Fruit fly (Drosophila melanogaster) whole organism, adult: Measurements from ENCODE around the gene Sytbeta.

Source experiments
- CG11617 ChIP-seq: fragments of 200-800 bp; sonication (Bioruptor generic); optimal IDR thresholded peaks from 2 replicates; lab custom pipeline; 2017; ENCODE audit warnings: mild to moderate bottlenecking, missing biosample characterization, missing genetic modification reagents, missing genetic modification characterization
- CG12768 ChIP-seq: fragments of 200-800 bp; sonication (Bioruptor generic); optimal IDR thresholded peaks from 2 replicates; lab custom pipeline; 2017; ENCODE audit warnings: missing biosample characterization, missing genetic modification characterization, mild to moderate bottlenecking, moderate library complexity, missing genetic modification reagents
- CG14711 ChIP-seq: fragments of 200-800 bp; sonication (Bioruptor generic); optimal IDR thresholded peaks from 2 replicates; lab custom pipeline; 2018; ENCODE audit warnings: missing biosample characterization, mild to moderate bottlenecking, missing genetic modification characterization, moderate library complexity
- CG1620 ChIP-seq: fragments of 200-800 bp; sonication (Bioruptor generic); optimal IDR thresholded peaks from 2 replicates; lab custom pipeline; 2016; ENCODE audit warnings: missing biosample characterization, missing genetic modification characterization
- CG33017 ChIP-seq: fragments of 200-800 bp; sonication (Bioruptor generic); optimal IDR thresholded peaks from 2 replicates; lab custom pipeline; 2018; ENCODE audit warnings: missing biosample characterization, mild to moderate bottlenecking, missing genetic modification characterization, moderate library complexity
- CG5204 ChIP-seq: fragments of 200-800 bp; sonication (Bioruptor generic); optimal IDR thresholded peaks from 2 replicates; lab custom pipeline; 2016; ENCODE audit warnings: missing biosample characterization, missing genetic modification characterization
- CG7045 ChIP-seq: fragments of 200-800 bp; sonication (Bioruptor generic); optimal IDR thresholded peaks from 2 replicates; lab custom pipeline; 2017; ENCODE audit warnings: missing biosample characterization, mild to moderate bottlenecking, missing genetic modification characterization
- CG7101 ChIP-seq: fragments of 200-800 bp; sonication (Bioruptor generic); optimal IDR thresholded peaks from 2 replicates; lab custom pipeline; 2018; ENCODE audit warnings: missing biosample characterization, mild to moderate bottlenecking, missing genetic modification characterization, moderate library complexity
- Clk ChIP-seq: fragments of 200-800 bp; sonication (Bioruptor generic); optimal IDR thresholded peaks from 2 replicates; lab custom pipeline; 2017; ENCODE audit warnings: missing biosample characterization, missing genetic modification characterization
- Crg-1 ChIP-seq: fragments of 200-800 bp; sonication (Bioruptor generic); optimal IDR thresholded peaks from 2 replicates; lab custom pipeline; 2016; ENCODE audit warnings: missing biosample characterization, missing genetic modification characterization
- Hr96 ChIP-seq: fragments of 200-800 bp; sonication (Bioruptor generic); optimal IDR thresholded peaks from 2 replicates; lab custom pipeline; 2016; ENCODE audit warnings: missing biosample characterization, missing genetic modification characterization
- Mnt ChIP-seq: fragments of 200-800 bp; sonication (Bioruptor generic); optimal IDR thresholded peaks from 2 replicates; lab custom pipeline; 2016; ENCODE audit warnings: missing biosample characterization, mild to moderate bottlenecking, missing genetic modification characterization
- bab1 ChIP-seq: fragments of 200-800 bp; sonication (Bioruptor generic); optimal IDR thresholded peaks from 3 replicates; lab custom pipeline; 2019; ENCODE audit warnings: missing biosample characterization, mild to moderate bottlenecking, missing genetic modification characterization, moderate library complexity
- cic ChIP-seq: fragments of 200-800 bp; sonication (Bioruptor generic); optimal IDR thresholded peaks from 2 replicates; lab custom pipeline; 2017; ENCODE audit warnings: missing biosample characterization, mild to moderate bottlenecking, missing genetic modification characterization, moderate library complexity
- cnc ChIP-seq, 2 experiments: fragments of >200 bp; optimal IDR thresholded peaks; 2 replicates each; lab custom pipeline; 2017
- kay ChIP-seq: fragments of 200-800 bp; sonication (Bioruptor generic); peaks from one replicate; lab custom pipeline; 2016; ENCODE audit warnings: missing biosample characterization, missing genetic modification characterization, borderline replicate concordance
- ovo ChIP-seq: fragments of 200-800 bp; sonication (Bioruptor generic); optimal IDR thresholded peaks from 2 replicates; lab custom pipeline; 2016; ENCODE audit warnings: missing biosample characterization, missing genetic modification characterization
- pad ChIP-seq: fragments of 200-800 bp; sonication (Bioruptor generic); optimal IDR thresholded peaks from 3 replicates; lab custom pipeline; 2017; ENCODE audit warnings: missing biosample characterization, missing genetic modification characterization, mild to moderate bottlenecking, moderate library complexity, missing genetic modification reagents
- tj ChIP-seq: fragments of 200-800 bp; sonication (Bioruptor generic); optimal IDR thresholded peaks from 3 replicates; lab custom pipeline; 2017; ENCODE audit warnings: missing biosample characterization, mild to moderate bottlenecking, missing genetic modification characterization, moderate library complexity
- toe ChIP-seq: fragments of 200-800 bp; sonication (Bioruptor generic); optimal IDR thresholded peaks from 2 replicates; lab custom pipeline; 2016; ENCODE audit warnings: missing biosample characterization, missing genetic modification characterization

The Sytbeta gene

DNA sequence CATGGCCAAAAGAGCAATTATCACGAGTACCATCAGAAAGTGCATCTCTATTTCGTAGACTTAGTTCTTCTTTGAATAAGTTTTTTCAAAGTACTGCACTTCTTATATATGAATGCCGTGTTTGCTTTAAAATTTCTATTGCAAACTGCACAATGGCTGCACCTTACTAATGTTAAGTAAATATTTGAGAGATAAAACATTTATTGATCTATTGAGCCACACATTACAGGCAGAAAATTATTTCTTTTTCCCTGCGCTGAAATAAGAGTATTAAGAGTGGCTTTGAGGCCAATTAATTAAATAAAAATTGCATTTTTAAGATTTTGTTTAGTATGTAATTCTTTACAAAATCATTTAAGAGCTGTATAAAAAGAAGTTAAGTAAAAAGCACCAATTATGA, 11.5 kb downstream of the Sytbeta start, which contains the start of gene CG43680:
Gene CG43680 (minus strand): TSS at position 101 of the 400 bp plus-strand sequence.
- TF ChIP-seq toe (GFP tag; lab: Kevin White, UChicago) (no peak), CG33017 (tag; lab: Kevin White, UChicago) (no peak), CG7045 (GFP tag; lab: Kevin White, UChicago) (no peak), CG1620 (GFP tag; lab: Kevin White, UChicago) (no peak)

DNA sequence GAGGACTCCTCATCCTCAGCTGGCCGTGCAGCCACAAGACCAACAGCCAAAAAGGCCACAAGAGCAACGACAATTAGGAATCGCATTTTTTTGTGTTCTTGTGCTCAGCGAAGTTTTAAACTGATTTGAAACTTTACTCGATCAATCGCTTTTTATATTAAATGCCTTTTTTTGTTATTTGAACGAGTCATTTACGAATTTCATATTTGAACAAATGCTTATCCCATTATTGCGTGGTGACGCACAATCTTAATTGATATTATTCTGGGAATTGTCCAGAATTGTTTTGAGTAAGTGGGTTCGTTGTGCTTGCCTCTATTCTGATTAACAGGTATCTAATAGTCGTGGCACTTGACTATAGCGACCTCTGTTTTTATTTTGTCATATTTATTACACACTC, 12.4 kb downstream of the Sytbeta start, which contains the start of gene CG13461:
Gene CG13461 (minus strand): TSS at position 101 of the 400 bp plus-strand sequence.
- no peak for TF ChIP-seq cnc (optimal IDR thresholded peaks at IDR 0.05; lab: Kevin White, UChicago)
- no peak for TF ChIP-seq Mnt (GFP tag; lab: Kevin White, UChicago)

DNA sequence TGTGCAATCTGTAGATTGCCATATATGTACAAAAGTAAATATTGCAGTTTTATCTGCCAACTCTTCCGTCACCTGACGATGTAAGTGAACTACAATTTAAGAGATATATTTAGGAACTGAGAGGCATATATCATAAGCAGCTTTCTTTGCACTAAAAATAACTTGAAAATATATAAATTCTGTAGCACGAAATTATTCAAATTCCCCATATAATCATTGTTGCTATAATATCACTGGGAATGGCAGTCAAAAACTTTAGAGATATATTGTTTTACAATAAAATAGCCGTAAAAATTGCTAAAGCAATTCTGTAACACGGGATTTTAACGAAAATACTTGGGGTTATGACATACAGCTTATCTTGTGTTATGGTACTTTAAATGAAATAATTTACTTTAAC, 13.5 kb downstream of the Sytbeta start, which contains the start of gene CG43679:
Gene CG43679 (minus strand): TSS at position 101 of the 400 bp plus-strand sequence.
- no peak for TF ChIP-seq CG7101
- TF ChIP-seq Crg-1 (GFP tag; lab: Kevin White, UChicago), result no peak
- TF ChIP-seq Mnt (GFP tag; lab: Kevin White, UChicago), result no peak
- no peak for TF ChIP-seq pad (GFP tag; lab: Kevin White, UChicago)
- no peak for TF ChIP-seq toe (GFP tag; lab: Kevin White, UChicago)

DNA sequence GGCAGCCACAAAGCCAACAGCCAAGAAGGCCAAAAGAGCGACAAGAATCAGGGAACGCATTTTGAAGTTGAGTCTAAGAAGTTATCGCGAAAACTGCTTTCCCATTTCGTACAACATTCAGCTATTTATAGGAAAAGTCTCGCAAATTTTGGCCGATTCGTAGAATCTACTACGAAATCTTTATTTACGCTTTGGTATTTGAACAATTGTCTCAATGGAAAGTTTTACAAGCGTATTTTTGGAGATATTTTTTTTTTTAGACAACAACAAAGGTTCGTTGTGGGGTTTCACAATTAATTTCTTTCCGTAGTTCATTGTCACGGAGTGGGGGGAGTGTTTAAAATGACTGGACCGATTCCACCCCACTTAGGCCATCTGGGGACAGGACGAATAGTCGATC, 14.1 kb downstream of the Sytbeta start, which contains the start of gene CG12310:
Gene CG12310 (minus strand): TSS at position 101 of the 400 bp plus-strand sequence.
- TF ChIP-seq CG11617 (GFP tag; lab: Kevin White, UChicago) (no peak), bab1 (GFP tag; lab: Kevin White, UChicago) (no peak), CG14711 (tag; lab: Kevin White, UChicago) (no peak), pad (GFP tag; lab: Kevin White, UChicago) (no peak), cnc (optimal IDR thresholded peaks at IDR 0.05; lab: Kevin White, UChicago) (no peak), CG1620 (GFP tag; lab: Kevin White, UChicago) (no peak), Mnt (GFP tag; lab: Kevin White, UChicago) (no peak), CG7101 (no peak), CG12768 (no peak)

DNA sequence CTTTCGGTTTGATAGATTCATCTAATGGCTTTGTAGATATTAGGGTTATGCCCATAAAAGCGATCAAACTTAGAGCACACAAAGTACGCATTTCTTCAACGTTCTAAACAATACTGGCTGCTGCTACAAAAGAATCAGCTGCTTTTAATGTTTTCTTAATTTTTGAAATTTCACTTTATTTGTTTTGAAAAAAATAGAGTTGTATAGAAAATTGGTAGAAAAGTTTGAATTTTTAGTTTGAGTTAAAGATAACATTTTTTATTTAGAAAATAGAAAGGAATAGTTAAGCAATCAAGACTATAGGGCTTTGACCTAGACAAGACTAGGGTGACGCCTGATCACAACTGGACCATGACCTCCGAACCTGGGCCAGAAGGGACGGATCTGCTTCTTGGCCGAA, 14.7 kb downstream of the Sytbeta start, which contains the start of gene CG18581:
Gene CG18581 (minus strand): TSS at position 101 of the 400 bp plus-strand sequence.
- no peak for TF ChIP-seq CG14711 (tag; lab: Kevin White, UChicago)
- no peak for TF ChIP-seq Mnt (GFP tag; lab: Kevin White, UChicago)
- TF ChIP-seq Crg-1 (GFP tag; lab: Kevin White, UChicago), result no peak
- TF ChIP-seq Hr96 (GFP tag; lab: Kevin White, UChicago), result no peak
- no peak for TF ChIP-seq kay
- no peak for TF ChIP-seq toe (GFP tag; lab: Kevin White, UChicago)
- no peak for TF ChIP-seq CG7101
- TF ChIP-seq ovo (GFP tag; lab: Kevin White, UChicago), result no peak
- no peak for TF ChIP-seq cnc (optimal IDR thresholded peaks at IDR 0.05; lab: Kevin White, UChicago)
- no peak for TF ChIP-seq CG11617 (GFP tag; lab: Kevin White, UChicago)
- no peak for TF ChIP-seq pad (GFP tag; lab: Kevin White, UChicago)
- no peak for TF ChIP-seq bab1 (GFP tag; lab: Kevin White, UChicago)
- TF ChIP-seq cic (GFP tag; lab: Kevin White, UChicago), result no peak
- no peak for TF ChIP-seq CG7045 (GFP tag; lab: Kevin White, UChicago)
- no peak for TF ChIP-seq CG12768
- TF ChIP-seq Clk (GFP tag; lab: Kevin White, UChicago), result no peak
- TF ChIP-seq tj, result no peak

DNA sequence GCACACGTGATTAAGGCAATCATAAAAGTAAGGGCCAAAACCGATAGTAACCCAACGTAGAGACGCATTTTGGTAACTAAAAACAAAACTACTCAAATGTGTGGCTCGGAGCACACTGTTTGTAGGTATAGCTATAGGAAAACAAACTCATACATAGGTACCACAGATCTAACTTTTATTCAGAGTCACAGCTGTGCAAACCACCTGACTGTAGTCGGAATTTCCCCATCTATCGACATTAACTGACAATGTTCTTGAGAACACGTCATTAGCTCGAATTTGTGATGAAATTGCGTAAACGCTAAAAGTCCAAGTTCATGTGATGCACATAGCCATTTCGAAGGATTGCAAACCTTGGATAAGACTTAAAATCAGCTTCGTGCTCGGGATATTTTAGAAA, 15.4 kb downstream of the Sytbeta start, which contains the start of gene CG43678:
Gene CG43678 (minus strand): TSS at position 101 of the 400 bp plus-strand sequence.
- TF ChIP-seq CG14711 (tag; lab: Kevin White, UChicago) (no peak), cic (GFP tag; lab: Kevin White, UChicago) (no peak)

DNA sequence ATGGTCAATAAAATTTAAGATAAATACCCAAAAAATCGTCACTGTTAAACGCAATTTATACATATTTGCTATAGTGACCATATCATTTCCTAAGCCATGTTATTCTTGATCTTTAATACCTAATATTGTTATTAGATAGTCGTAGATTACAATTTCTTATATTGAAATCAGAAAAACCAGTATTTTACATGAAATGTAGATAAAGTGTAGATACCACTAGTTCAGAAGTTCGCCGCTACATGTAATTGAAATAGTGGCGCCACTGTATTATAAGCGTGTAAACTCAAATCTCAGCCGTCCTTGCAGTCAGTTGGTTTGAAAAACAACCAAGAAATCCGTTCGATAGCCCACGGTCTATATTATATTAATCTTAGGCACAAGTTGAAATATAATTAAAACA, 16.7 kb downstream of the Sytbeta start:
- TF ChIP-seq ovo (GFP tag; lab: Kevin White, UChicago) (no peak), cnc (optimal IDR thresholded peaks at IDR 0.05; lab: Kevin White, UChicago) (no peak), toe (GFP tag; lab: Kevin White, UChicago) (no peak), CG14711 (tag; lab: Kevin White, UChicago) (no peak), Clk (GFP tag; lab: Kevin White, UChicago) (no peak), Crg-1 (GFP tag; lab: Kevin White, UChicago) (no peak), CG5204 (no peak), CG7045 (GFP tag; lab: Kevin White, UChicago) (no peak), CG12768 (no peak), cic (GFP tag; lab: Kevin White, UChicago) (no peak), kay (no peak), bab1 (GFP tag; lab: Kevin White, UChicago) (no peak), CG7101 (no peak), tj (no peak), CG11617 (GFP tag; lab: Kevin White, UChicago) (no peak), CG33017 (tag; lab: Kevin White, UChicago) (no peak), CG1620 (GFP tag; lab: Kevin White, UChicago) (no peak)
